Worm (Caenorhabditis elegans) whole organism, L4 larva: ENCODE measurements around the gene npr-4.
A peak's percentile ranks its signal among the peaks of the same experiment; 100 is the strongest.

ENCODE experiments used
- F26F4.8 ChIP-seq: fragments of 200-800 bp; sonication (Bioruptor generic); conservative IDR thresholded peaks from 2 replicates; pipeline ENCODE4 v1.3.6; 2022; ENCODE audit warnings: missing genetic modification characterization, missing compliant biosample characterization
- Y105C5A.15 ChIP-seq: fragments of 200-800 bp; sonication (Bioruptor generic); IDR thresholded peaks from 2 replicates; pipeline ENCODE4 v1.3.6; 2022; ENCODE audit warnings: missing genetic modification characterization, missing compliant biosample characterization
- ZK337.2 ChIP-seq: fragments of 200-800 bp; sonication (Bioruptor generic); IDR thresholded peaks from 2 replicates; pipeline ENCODE4 v1.3.6; 2022; ENCODE audit warnings: missing genetic modification reagents, missing genetic modification characterization, missing compliant biosample characterization
- ZK546.5 ChIP-seq, 2 experiments: sonication (generic microtip); optimal IDR thresholded peaks; 2 replicates each; lab custom pipeline; 2017; ENCODE audit warnings: missing biosample characterization in 2 of 2, missing genetic modification characterization in 2 of 2
- aly-2 ChIP-seq: sonication (generic microtip); optimal IDR thresholded peaks from 2 replicates; lab custom pipeline; 2018; ENCODE audit warnings: missing biosample characterization, missing genetic modification characterization
- arid-1 ChIP-seq: fragments of 200-800 bp; sonication (Bioruptor generic); conservative IDR thresholded peaks from 2 replicates; pipeline ENCODE4 v1.3.6; 2022; ENCODE audit warnings: missing genetic modification reagents, missing genetic modification characterization, missing compliant biosample characterization
- ceh-20 ChIP-seq: fragments of 200-800 bp; sonication (Bioruptor generic); IDR thresholded peaks from 2 replicates; pipeline ENCODE4 v1.3.6; 2022; ENCODE audit warnings: missing genetic modification reagents, missing genetic modification characterization, missing compliant biosample characterization
- ceh-28 ChIP-seq: fragments of 150-350 bp; optimal IDR thresholded peaks from 2 replicates; lab custom pipeline; 2014; ENCODE audit warnings: missing biosample characterization, missing genetic modification reagents, missing genetic modification characterization
- cey-2 ChIP-seq: sonication (generic microtip); optimal IDR thresholded peaks from 3 replicates; lab custom pipeline; 2017; ENCODE audit warnings: missing genetic modification characterization, mild to moderate bottlenecking, missing compliant biosample characterization, antibody characterized with exemption, borderline replicate concordance; ENCODE audit not compliant: insufficient read depth
- ctbp-1 ChIP-seq: fragments of 200-800 bp; sonication (Bioruptor generic); IDR thresholded peaks from 2 replicates; pipeline ENCODE4 v1.3.6; 2022; ENCODE audit warnings: missing genetic modification reagents, missing genetic modification characterization, missing compliant biosample characterization
- daf-12 ChIP-seq: fragments of 150-350 bp; optimal IDR thresholded peaks from 2 replicates; lab custom pipeline; 2014; ENCODE audit warnings: missing biosample characterization, missing genetic modification reagents, missing genetic modification characterization
- daf-16 ChIP-seq, 3 experiments: sonication (generic microtip); optimal IDR thresholded peaks; 2 replicates each; lab custom pipeline; 2016 to 2017; ENCODE audit warnings: missing genetic modification characterization in 3 of 3, missing genetic modification reagents in 3 of 3, mild to moderate bottlenecking in 2 of 3, missing compliant biosample characterization in 2 of 3, missing biosample characterization in 1 of 3, moderate library complexity in 1 of 3
- dmd-6 ChIP-seq: fragments of 200-800 bp; sonication (Bioruptor generic); IDR thresholded peaks from 2 replicates; pipeline ENCODE4 v1.3.6; 2022; ENCODE audit warnings: missing genetic modification reagents, missing genetic modification characterization, missing compliant biosample characterization
- dpl-1 ChIP-seq: fragments of 150-350 bp; optimal IDR thresholded peaks from 2 replicates; lab custom pipeline; 2014; ENCODE audit warnings: missing biosample characterization, missing genetic modification reagents, missing genetic modification characterization
- egl-27 ChIP-seq: sonication (generic microtip); optimal IDR thresholded peaks from 3 replicates; lab custom pipeline; 2017; ENCODE audit warnings: missing biosample characterization, missing genetic modification reagents, missing genetic modification characterization
- egl-43 ChIP-seq: fragments of 200-800 bp; sonication (Bioruptor generic); IDR thresholded peaks from 2 replicates; pipeline ENCODE4 v1.3.6; 2022; ENCODE audit warnings: missing genetic modification reagents, missing genetic modification characterization, missing compliant biosample characterization
- hif-1 ChIP-seq, 2 experiments: sonication (generic microtip); optimal IDR thresholded peaks; 2 replicates each; lab custom pipeline; 2016 to 2017; ENCODE audit warnings: missing compliant biosample characterization in 2 of 2, missing genetic modification characterization in 2 of 2, missing genetic modification reagents in 2 of 2, missing genotype in 2 of 2, mild to moderate bottlenecking in 1 of 2
- hlh-30 ChIP-seq: sonication (generic microtip); optimal IDR thresholded peaks from 2 replicates; lab custom pipeline; 2017; ENCODE audit warnings: antibody characterized with exemption, mild to moderate bottlenecking, missing genetic modification characterization, missing compliant biosample characterization; ENCODE audit not compliant: insufficient read depth
- hmg-1.1 ChIP-seq: fragments of 200-800 bp; sonication (Bioruptor generic); IDR thresholded peaks from 2 replicates; pipeline ENCODE4 v1.3.6; 2022; ENCODE audit warnings: missing genetic modification reagents, missing genetic modification characterization, missing compliant biosample characterization
- lin-15B ChIP-seq: fragments of 150-350 bp; sonication (generic microtip); optimal IDR thresholded peaks from 3 replicates; lab custom pipeline; 2014; ENCODE audit warnings: missing biosample characterization, missing genetic modification characterization
- lsy-2 ChIP-seq, 2 experiments: fragments of 150-350 bp in 1 of 2; sonication (generic microtip) in 1 of 2; optimal IDR thresholded peaks; 2 replicates each; lab custom pipeline; 2014 to 2017; ENCODE audit warnings: missing biosample characterization in 2 of 2, missing genetic modification characterization in 2 of 2
- madf-9 ChIP-seq: fragments of 200-800 bp; sonication (Bioruptor generic); conservative IDR thresholded peaks from 2 replicates; pipeline ENCODE4 v1.3.6; 2022; ENCODE audit warnings: missing genetic modification reagents, missing genetic modification characterization, missing compliant biosample characterization
- mdt-29 ChIP-seq: fragments of 200-800 bp; sonication (Bioruptor generic); IDR thresholded peaks from 2 replicates; pipeline ENCODE4 v1.3.6; 2022; ENCODE audit warnings: missing genetic modification reagents, missing genetic modification characterization, missing compliant biosample characterization
- mes-2 ChIP-seq: sonication (generic microtip); optimal IDR thresholded peaks from 2 replicates; lab custom pipeline; 2016; ENCODE audit warnings: missing genotype, mild to moderate bottlenecking, missing genetic modification characterization, missing compliant biosample characterization; ENCODE audit not compliant: poor library complexity, severe bottlenecking
- mxl-2 ChIP-seq: fragments of 200-800 bp; sonication (Bioruptor generic); conservative IDR thresholded peaks from 2 replicates; pipeline ENCODE4 v1.3.6; 2022; ENCODE audit warnings: missing genetic modification reagents, missing genetic modification characterization, missing compliant biosample characterization
- mxl-3 ChIP-seq: fragments of 200-800 bp; sonication (Bioruptor generic); optimal IDR thresholded peaks from 2 replicates; lab custom pipeline; 2018; ENCODE audit warnings: mild to moderate bottlenecking, missing genetic modification characterization, missing compliant biosample characterization
- nhr-10 ChIP-seq: fragments of 150-350 bp; optimal IDR thresholded peaks from 2 replicates; lab custom pipeline; 2014; ENCODE audit warnings: missing biosample characterization, missing genetic modification characterization
- nhr-102 ChIP-seq: sonication (generic microtip); optimal IDR thresholded peaks from 2 replicates; lab custom pipeline; 2016; ENCODE audit warnings: mild to moderate bottlenecking, missing genetic modification characterization, moderate library complexity, missing compliant biosample characterization
- nhr-111 ChIP-seq: fragments of 200-800 bp; sonication (Bioruptor generic); optimal IDR thresholded peaks from 2 replicates; lab custom pipeline; 2018; ENCODE audit warnings: mild to moderate bottlenecking, missing genetic modification characterization, missing compliant biosample characterization
- nhr-237 ChIP-seq: sonication (generic microtip); optimal IDR thresholded peaks from 2 replicates; lab custom pipeline; 2017; ENCODE audit warnings: missing biosample characterization, missing genetic modification characterization
- nhr-25 ChIP-seq: sonication (generic microtip); optimal IDR thresholded peaks from 2 replicates; lab custom pipeline; 2017; ENCODE audit warnings: missing genetic modification characterization, mild to moderate bottlenecking, missing compliant biosample characterization, antibody characterized with exemption, moderate library complexity, borderline replicate concordance; ENCODE audit not compliant: insufficient read depth
- nhr-28 ChIP-seq: fragments of 150-350 bp; optimal IDR thresholded peaks from 2 replicates; lab custom pipeline; 2014; ENCODE audit warnings: missing biosample characterization, missing genetic modification characterization
- nhr-42 ChIP-seq: fragments of 200-800 bp; sonication (Bioruptor generic); IDR thresholded peaks from 2 replicates; pipeline ENCODE4 v1.3.6; 2022; ENCODE audit warnings: missing genetic modification characterization, missing compliant biosample characterization
- nhr-76 ChIP-seq: fragments of 150-350 bp; optimal IDR thresholded peaks from 2 replicates; lab custom pipeline; 2014; ENCODE audit warnings: missing biosample characterization, missing genetic modification characterization
- nhr-77 ChIP-seq: fragments of 150-350 bp; optimal IDR thresholded peaks from 2 replicates; lab custom pipeline; 2014; ENCODE audit warnings: missing biosample characterization, missing genetic modification characterization
- pha-4 ChIP-seq, 2 experiments: fragments of 150-350 bp in 1 of 2; fragments of 200-800 bp in 1 of 2; sonication (Bioruptor generic) in 1 of 2; IDR thresholded peaks in 1 of 2; optimal IDR thresholded peaks in 1 of 2; 2 replicates each; pipeline versions ENCODE4 v1.3.6 to Lab custom; 2014 to 2022; ENCODE audit warnings: missing genetic modification characterization in 2 of 2, missing genetic modification reagents in 2 of 2, missing biosample characterization in 1 of 2, missing compliant biosample characterization in 1 of 2
- pqm-1 ChIP-seq: sonication (generic microtip); optimal IDR thresholded peaks from 2 replicates; lab custom pipeline; 2017; ENCODE audit warnings: missing biosample characterization, missing genetic modification characterization
- skn-1 ChIP-seq: fragments of 150-350 bp; optimal IDR thresholded peaks from 2 replicates; lab custom pipeline; 2014; ENCODE audit warnings: missing biosample characterization, missing genetic modification characterization
- snpc-1.2 ChIP-seq: fragments of 200-800 bp; sonication (Bioruptor generic); IDR thresholded peaks from 2 replicates; pipeline ENCODE4 v1.3.6; 2022; ENCODE audit warnings: missing genetic modification reagents, missing genetic modification characterization, missing compliant biosample characterization
- snpc-4 ChIP-seq: fragments of 150-350 bp; optimal IDR thresholded peaks from 2 replicates; lab custom pipeline; 2014; ENCODE audit warnings: missing biosample characterization, missing genetic modification characterization
- spr-1 ChIP-seq: sonication (generic microtip); optimal IDR thresholded peaks from 2 replicates; lab custom pipeline; 2016; ENCODE audit warnings: mild to moderate bottlenecking, missing genetic modification characterization, missing compliant biosample characterization
- spr-3 ChIP-seq: fragments of 200-800 bp; sonication (Bioruptor generic); optimal IDR thresholded peaks from 2 replicates; lab custom pipeline; 2018; ENCODE audit warnings: mild to moderate bottlenecking, missing genetic modification characterization, missing compliant biosample characterization
- tra-1 ChIP-seq: fragments of 200-800 bp; sonication (Bioruptor generic); IDR thresholded peaks from 2 replicates; pipeline ENCODE4 v1.3.6; 2022; ENCODE audit warnings: missing genetic modification reagents, missing genetic modification characterization, missing compliant biosample characterization
- unc-39 ChIP-seq: sonication (generic microtip); optimal IDR thresholded peaks from 2 replicates; lab custom pipeline; 2017; ENCODE audit warnings: missing biosample characterization, missing genetic modification characterization
- unc-62 ChIP-seq, 3 experiments: fragments of 150-350 bp in 1 of 3; sonication (generic microtip); optimal IDR thresholded peaks in 2 of 3; peaks in 1 of 3; 1 replicate in 1 of 3; 2 replicates in 2 of 3; lab custom pipeline; 2014 to 2017; ENCODE audit warnings: missing biosample characterization in 3 of 3, missing genetic modification characterization in 3 of 3, missing genetic modification reagents in 3 of 3, missing genotype in 1 of 3
- zfp-2 ChIP-seq: sonication (generic microtip); optimal IDR thresholded peaks from 2 replicates; lab custom pipeline; 2016; ENCODE audit warnings: mild to moderate bottlenecking, missing genetic modification characterization, missing compliant biosample characterization
- zip-2 ChIP-seq: fragments of 150-350 bp; optimal IDR thresholded peaks from 2 replicates; lab custom pipeline; 2014; ENCODE audit warnings: missing biosample characterization, missing genetic modification characterization

Gene npr-4

DNA sequence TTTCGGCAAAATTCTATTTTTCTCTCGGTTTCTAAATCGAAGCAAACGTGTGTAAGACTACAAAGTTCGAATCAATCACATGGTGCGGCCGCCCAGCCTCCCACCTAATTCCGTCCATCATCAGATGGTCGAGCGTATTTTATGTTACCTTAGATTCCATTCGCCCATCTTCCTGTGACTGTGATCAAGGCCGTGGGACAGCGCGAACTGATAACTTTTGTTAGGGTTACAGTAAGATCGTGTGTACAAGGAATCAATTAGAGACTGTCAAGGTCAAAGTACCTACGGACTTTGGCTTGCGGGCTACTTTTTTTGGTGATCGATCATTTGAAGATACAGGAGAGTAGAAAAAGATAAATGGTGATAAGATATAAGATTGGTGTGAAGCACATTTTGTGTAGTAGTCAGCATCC is 28.4 kb downstream of the npr-4 start (continued):
- no peak for TF ChIP-seq ZK546.5 (tag; optimal IDR thresholded peaks at IDR 0.05; lab: Kevin White, UChicago)
- no peak for TF ChIP-seq pha-4 (GFP tag; IDR thresholded peaks at IDR 0.05; lab: Robert Waterston, UW)
- no peak for TF ChIP-seq pha-4 (tag; optimal IDR thresholded peaks at IDR 0.05; lab: Kevin White, UChicago)
- TF ChIP-seq nhr-237 (tag; lab: Kevin White, UChicago) = no peak
- peak; percentile 50 for TF ChIP-seq nhr-76 (tag; lab: Kevin White, UChicago)
- TF ChIP-seq hlh-30 (tag; lab: Kevin White, UChicago) = peak; percentile 87
- peak; percentile 22 for TF ChIP-seq nhr-102 (tag; lab: Kevin White, UChicago)
- no peak for TF ChIP-seq spr-3 (GFP tag; lab: Kevin White, UChicago)
- no peak for TF ChIP-seq madf-9 (GFP tag; lab: Robert Waterston, UW)
- peak; percentile 29 for TF ChIP-seq nhr-77 (tag; lab: Kevin White, UChicago)
- TF ChIP-seq dpl-1 = peak; percentile 18
- TF ChIP-seq daf-12 (tag; lab: Kevin White, UChicago) = no peak
- TF ChIP-seq mes-2 (tag; lab: Kevin White, UChicago) = no peak
- TF ChIP-seq Y105C5A.15 = no peak
- no peak for TF ChIP-seq snpc-1.2
- TF ChIP-seq ceh-28 (tag; lab: Kevin White, UChicago) = no peak
- TF ChIP-seq ctbp-1 = no peak
- peak; percentile 85 for TF ChIP-seq mxl-3
- TF ChIP-seq ceh-20 (GFP tag; lab: Robert Waterston, UW) = 0 out of 2 replicates have a peak, but pooled peaks have one; percentile 22
- TF ChIP-seq dmd-6 (GFP tag; lab: Robert Waterston, UW) = peak; percentile 76
- peak; percentile 61 for TF ChIP-seq cey-2
- peak; percentile 50; the same call in 1 of the 2 replicates for TF ChIP-seq hmg-1.1 (GFP tag; lab: Robert Waterston, UW)
- TF ChIP-seq nhr-111 (GFP tag; lab: Kevin White, UChicago) = no peak
- no peak for TF ChIP-seq skn-1 (tag; lab: Kevin White, UChicago)
- TF ChIP-seq zip-2 (tag; lab: Kevin White, UChicago) = no peak
- peak; percentile 56 for TF ChIP-seq nhr-25 (tag; lab: Kevin White, UChicago)
- TF ChIP-seq nhr-28 (tag; lab: Kevin White, UChicago) = peak; percentile 96
- TF ChIP-seq F26F4.8 (GFP tag; lab: Robert Waterston, UW) = no peak
- TF ChIP-seq spr-1 (tag; lab: Kevin White, UChicago) = peak; percentile 34
- peak; percentile 31 to 72 for TF ChIP-seq lsy-2 (tag; optimal IDR thresholded peaks at IDR 0.05; lab: Kevin White, UChicago)
- no peak for TF ChIP-seq tra-1 (GFP tag; lab: Robert Waterston, UW)

DNA sequence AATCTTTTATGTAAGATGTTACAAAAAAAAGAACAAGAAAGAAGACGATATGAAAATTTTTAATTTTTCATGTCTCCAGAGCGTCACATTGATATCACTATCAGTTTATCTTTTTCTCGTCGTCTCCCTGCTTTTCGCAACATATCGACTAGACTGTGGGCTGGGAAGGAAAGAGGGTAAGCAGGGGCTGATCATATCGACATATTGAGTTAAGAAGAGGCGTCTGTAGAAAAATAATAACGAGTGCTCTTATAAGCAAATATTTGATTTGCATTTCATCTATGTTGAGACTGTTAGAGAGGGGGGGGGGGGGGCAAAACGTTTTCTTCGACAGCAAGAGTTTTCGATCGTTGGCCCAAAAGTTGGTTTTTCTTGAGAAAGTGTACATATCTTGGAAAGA is 32.5 kb downstream of the npr-4 start:
- TF ChIP-seq egl-27 (tag; lab: Kevin White, UChicago) = no peak
- TF ChIP-seq zfp-2 (tag; lab: Kevin White, UChicago) = no peak
- 0 out of 2 replicates have a peak, but pooled peaks have one; percentile 31 for TF ChIP-seq mdt-29
- peak; percentile 6 for TF ChIP-seq pqm-1 (tag; lab: Kevin White, UChicago)
- no peak for TF ChIP-seq unc-62 (GFP tag; optimal IDR thresholded peaks at IDR 0.05 in 1 of 2; lab: Kevin White, UChicago)
- TF ChIP-seq unc-62 (tag; optimal IDR thresholded peaks at IDR 0.05; lab: Kevin White, UChicago) = no peak
- no peak for TF ChIP-seq egl-43 (GFP tag; lab: Robert Waterston, UW)
- no peak for TF ChIP-seq nhr-25 (tag; lab: Kevin White, UChicago)
- TF ChIP-seq nhr-10 (tag; lab: Kevin White, UChicago) = no peak
- TF ChIP-seq nhr-42 (GFP tag; lab: Robert Waterston, UW) = no peak
- peak; percentile 8 for TF ChIP-seq mes-2 (tag; lab: Kevin White, UChicago)
- no peak for TF ChIP-seq lin-15B (tag; lab: Kevin White, UChicago)
- TF ChIP-seq ZK337.2 = no peak
- TF ChIP-seq mxl-2 (GFP tag; lab: Robert Waterston, UW) = no peak
- TF ChIP-seq dmd-6 (GFP tag; lab: Robert Waterston, UW) = peak; percentile 54
- no peak for TF ChIP-seq snpc-4 (tag; lab: Kevin White, UChicago)
- no peak for TF ChIP-seq pha-4 (GFP tag; IDR thresholded peaks at IDR 0.05; lab: Robert Waterston, UW)
- peak; percentile 33 for TF ChIP-seq pha-4 (tag; optimal IDR thresholded peaks at IDR 0.05; lab: Kevin White, UChicago)
- TF ChIP-seq daf-16 (GFP tag; optimal IDR thresholded peaks at IDR 0.05; lab: Kevin White, UChicago) = no peak
- peak; percentile 70 for TF ChIP-seq daf-16 (tag; optimal IDR thresholded peaks at IDR 0.05; lab: Kevin White, UChicago)
- TF ChIP-seq arid-1 (GFP tag; lab: Robert Waterston, UW) = no peak
- no peak for TF ChIP-seq aly-2
- no peak for TF ChIP-seq unc-39
- TF ChIP-seq hif-1 (tag; optimal IDR thresholded peaks at IDR 0.05; lab: Kevin White, UChicago) = no peak
- TF ChIP-seq nhr-28 (tag; lab: Kevin White, UChicago) = peak; percentile 32
- TF ChIP-seq, all 104 proteins: peak for 7
